Fruit fly (Drosophila melanogaster) whole organism, wandering third instar larva: Measurements from ENCODE around the gene CG6083.

ENCODE experiments used
- CG9705 ChIP-seq: fragments of 200-800 bp; sonication (Bioruptor generic); optimal IDR thresholded peaks from 2 replicates; lab custom pipeline; 2018; ENCODE audit warnings: missing biosample characterization, mild to moderate bottlenecking, missing genetic modification characterization
- Dfd ChIP-seq: fragments of >200 bp; optimal IDR thresholded peaks from 2 replicates; lab custom pipeline; 2017; ENCODE audit warnings: missing biosample characterization, missing genetic modification characterization
- GATAd ChIP-seq: sonication (Bioruptor generic); optimal IDR thresholded peaks from 2 replicates; lab custom pipeline; 2016; ENCODE audit warnings: missing biosample characterization, missing genetic modification characterization
- Sp1 ChIP-seq: fragments of 200-800 bp; sonication (Bioruptor generic); optimal IDR thresholded peaks from 3 replicates; lab custom pipeline; 2019; ENCODE audit warnings: missing biosample characterization, mild to moderate bottlenecking, missing genetic modification characterization, moderate library complexity
- br ChIP-seq: fragments of 200-800 bp; sonication (Bioruptor generic); optimal IDR thresholded peaks from 2 replicates; lab custom pipeline; 2016; ENCODE audit warnings: missing biosample characterization, missing genetic modification characterization
- lola ChIP-seq: fragments of >200 bp; optimal IDR thresholded peaks from 2 replicates; lab custom pipeline; 2017; ENCODE audit warnings: missing biosample characterization, missing genetic modification characterization
- rgr ChIP-seq: fragments of 200-800 bp; sonication (Bioruptor generic); optimal IDR thresholded peaks from 3 replicates; lab custom pipeline; 2016; ENCODE audit warnings: missing biosample characterization, mild to moderate bottlenecking, missing genetic modification characterization
- tai ChIP-seq: sonication (Bioruptor generic); optimal IDR thresholded peaks from 2 replicates; lab custom pipeline; 2016; ENCODE audit warnings: missing biosample characterization, missing genetic modification characterization
- usp ChIP-seq: fragments of >200 bp; optimal IDR thresholded peaks from 2 replicates; lab custom pipeline; 2017; ENCODE audit warnings: missing biosample characterization, missing genetic modification characterization

dm6 chr3L:11630684-11631083 lies 4.8 kb upstream of the CG6083 start:
- TF ChIP-seq lola (GFP tag; lab: Kevin White, UChicago) (no peak), Sp1 (GFP tag; lab: Kevin White, UChicago) (no peak), Dfd (no peak), CG9705 (GFP tag; lab: Kevin White, UChicago) (no peak), usp (GFP tag; lab: Kevin White, UChicago) (no peak), rgr (GFP tag; lab: Kevin White, UChicago) (no peak), tai (GFP tag; lab: Kevin White, UChicago) (peak; percentile 40), GATAd (GFP tag; lab: Kevin White, UChicago) (no peak), br (GFP tag; lab: Kevin White, UChicago) (no peak)
